Worm (Caenorhabditis elegans) whole organism, early embryonic: Measurements from ENCODE around the gene chil-12.

Source experiments
- B0310.2 ChIP-seq: sonication (generic microtip); optimal IDR thresholded peaks from 2 replicates; lab custom pipeline; 2016; ENCODE audit warnings: mild to moderate bottlenecking, missing genetic modification characterization, missing compliant biosample characterization
- aly-1 ChIP-seq: sonication (generic microtip); optimal IDR thresholded peaks from 2 replicates; lab custom pipeline; 2016; ENCODE audit warnings: missing genetic modification characterization, missing compliant biosample characterization
- ama-1 ChIP-seq: fragments of 150-350 bp; optimal IDR thresholded peaks from 2 replicates; lab custom pipeline; 2014
- ceh-13 ChIP-seq: fragments of 200-800 bp; sonication (Bioruptor generic); optimal IDR thresholded peaks from 2 replicates; lab custom pipeline; 2018; ENCODE audit warnings: mild to moderate bottlenecking, missing genetic modification characterization, missing compliant biosample characterization
- ceh-36 ChIP-seq: sonication (generic microtip); optimal IDR thresholded peaks from 2 replicates; lab custom pipeline; 2016; ENCODE audit warnings: missing genetic modification characterization, inconsistent platforms, missing compliant biosample characterization
- ets-7 ChIP-seq: sonication (generic microtip); optimal IDR thresholded peaks from 2 replicates; lab custom pipeline; 2016; ENCODE audit warnings: missing genotype, missing genetic modification characterization, missing compliant biosample characterization
- flt-1 ChIP-seq: fragments of 200-800 bp; sonication (Bioruptor generic); IDR thresholded peaks from 2 replicates; pipeline ENCODE4 v1.3.6; 2022; ENCODE audit warnings: missing genetic modification characterization, missing compliant biosample characterization
- hmbx-1 ChIP-seq: sonication (generic microtip); optimal IDR thresholded peaks from 2 replicates; lab custom pipeline; 2016; ENCODE audit warnings: mild to moderate bottlenecking, missing genetic modification characterization, missing compliant biosample characterization
- hmg-4 ChIP-seq: fragments of 200-800 bp; sonication (Bioruptor generic); optimal IDR thresholded peaks from 2 replicates; lab custom pipeline; 2018; ENCODE audit warnings: mild to moderate bottlenecking, missing genetic modification characterization, missing compliant biosample characterization
- hnd-1 ChIP-seq: sonication (generic microtip); optimal IDR thresholded peaks from 2 replicates; lab custom pipeline; 2016; ENCODE audit warnings: missing genetic modification characterization, missing compliant biosample characterization
- pes-1 ChIP-seq: fragments of 200-800 bp; sonication (Bioruptor generic); IDR thresholded peaks from 2 replicates; pipeline ENCODE4 v1.3.6; 2022; ENCODE audit warnings: missing genetic modification reagents, missing genetic modification characterization, missing compliant biosample characterization
- sea-1 ChIP-seq: fragments of 200-800 bp; sonication (Bioruptor generic); conservative IDR thresholded peaks from 2 replicates; pipeline ENCODE4 v1.3.6; 2022; ENCODE audit warnings: missing genetic modification characterization, missing compliant biosample characterization
- tbx-37 ChIP-seq: fragments of 200-800 bp; sonication (Bioruptor generic); conservative IDR thresholded peaks from 2 replicates; pipeline ENCODE4 v1.3.6; 2022; ENCODE audit warnings: missing genetic modification reagents, missing genetic modification characterization, missing compliant biosample characterization
- tra-4 ChIP-seq: sonication (generic microtip); optimal IDR thresholded peaks from 2 replicates; lab custom pipeline; 2017; ENCODE audit warnings: missing genetic modification characterization, missing compliant biosample characterization

DNA sequence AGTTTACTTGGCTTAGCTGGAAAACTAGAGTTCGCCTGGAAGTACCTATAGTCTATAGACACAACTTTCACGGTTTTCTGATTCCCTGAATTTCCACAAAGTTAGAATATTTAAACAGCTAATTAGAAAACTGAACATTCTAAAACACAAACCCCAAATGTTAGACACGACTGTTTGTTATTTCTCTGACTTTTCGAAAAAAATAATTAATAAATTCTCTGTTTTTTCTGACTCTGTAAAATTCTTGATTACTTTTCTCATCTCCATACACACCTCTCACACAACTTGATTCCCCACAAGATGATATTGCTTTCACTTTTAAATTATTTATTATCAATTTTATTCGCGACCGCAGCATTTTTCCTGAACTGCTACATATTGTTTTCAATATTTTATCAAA lies 12.2 kb downstream of the chil-12 start, which contains the start of gene srbc-75:
- TF ChIP-seq ceh-36 (no peak), ceh-13 (GFP tag; lab: Kevin White, UChicago) (no peak), flt-1 (no peak), ama-1 (lab: Kevin White, UChicago) (no peak), aly-1 (tag; lab: Kevin White, UChicago) (no peak), tra-4 (tag; lab: Kevin White, UChicago) (no peak), hmg-4 (no peak), sea-1 (no peak), B0310.2 (tag; lab: Kevin White, UChicago) (no peak), hnd-1 (tag; lab: Kevin White, UChicago) (no peak), tbx-37 (no peak), ets-7 (tag; lab: Kevin White, UChicago) (no peak), hmbx-1 (no peak), pes-1 (GFP tag; lab: Robert Waterston, UW) (no peak)
